Worm (Caenorhabditis elegans) whole organism, L4/young adult: ENCODE measurements around the gene rfth-1.

ENCODE experiments used
- W03F9.2 ChIP-seq: fragments of 150-350 bp; optimal IDR thresholded peaks from 2 replicates; lab custom pipeline; 2014; ENCODE audit warnings: missing biosample characterization, missing genetic modification characterization
- dao-5 ChIP-seq: sonication (generic microtip); optimal IDR thresholded peaks from 2 replicates; lab custom pipeline; 2016; ENCODE audit warnings: missing genotype, missing genetic modification characterization, moderate library complexity, missing compliant biosample characterization
- him-1 ChIP-seq: sonication (generic microtip); optimal IDR thresholded peaks from 2 replicates; lab custom pipeline; 2016; ENCODE audit warnings: missing genotype, missing genetic modification reagents, missing genetic modification characterization, missing compliant biosample characterization

rfth-1 gene

ce11 chrIV:4511259-4511890, at the start of gene rfth-1, which contains the start of gene ZK180.8:
Gene rfth-1, minus strand, starts transcription at chrIV:4511309.
Gene ZK180.8, minus strand, starts transcription at chrIV:4511724.
- TF ChIP-seq W03F9.2 (tag; lab: Kevin White, UChicago) (no peak), dao-5 (tag; lab: Kevin White, UChicago) (no peak), him-1 (tag; lab: Kevin White, UChicago) (no peak)

ce11 chrIV:4559160-4559559, 48.1 kb upstream of the rfth-1 start:
- no peak for TF ChIP-seq dao-5 (tag; lab: Kevin White, UChicago)
- TF ChIP-seq W03F9.2 (tag; lab: Kevin White, UChicago), result no peak
- no peak for TF ChIP-seq him-1 (tag; lab: Kevin White, UChicago)

- TF ChIP-seq him-1 (tag; lab: Kevin White, UChicago), result no peak
- no peak for TF ChIP-seq dao-5 (tag; lab: Kevin White, UChicago)
- no peak for TF ChIP-seq W03F9.2 (tag; lab: Kevin White, UChicago)
These were observed 46.6 kb upstream of the rfth-1 start for ce11 chrIV:4557731-4558130.

ce11 chrIV:4557130-4557529, 46.0 kb upstream of the rfth-1 start:
- TF ChIP-seq W03F9.2 (tag; lab: Kevin White, UChicago) (no peak), dao-5 (tag; lab: Kevin White, UChicago) (no peak), him-1 (tag; lab: Kevin White, UChicago) (no peak)

- TF ChIP-seq dao-5 (tag; lab: Kevin White, UChicago) (no peak), him-1 (tag; lab: Kevin White, UChicago) (no peak), W03F9.2 (tag; lab: Kevin White, UChicago) (no peak)
These were observed 40.5 kb upstream of the rfth-1 start for ce11 chrIV:4551562-4551961.

ce11 chrIV:4548253-4548652, 37.1 kb upstream of the rfth-1 start, which contains the start of gene ZK185.1:
Gene ZK185.1, plus strand, starts transcription at chrIV:4548553.
- no peak for TF ChIP-seq dao-5 (tag; lab: Kevin White, UChicago)
- no peak for TF ChIP-seq W03F9.2 (tag; lab: Kevin White, UChicago)
- no peak for TF ChIP-seq him-1 (tag; lab: Kevin White, UChicago)

- no peak for TF ChIP-seq dao-5 (tag; lab: Kevin White, UChicago)
- no peak for TF ChIP-seq W03F9.2 (tag; lab: Kevin White, UChicago)
- TF ChIP-seq him-1 (tag; lab: Kevin White, UChicago), result no peak
These were observed 34.7 kb upstream of the rfth-1 start, which contains the start of gene ZK185.5 for ce11 chrIV:4545818-4546217. Gene ZK185.5, minus strand, starts transcription at chrIV:4545918.

ce11 chrIV:4544215-4544614, 33.1 kb upstream of the rfth-1 start:
- TF ChIP-seq him-1 (tag; lab: Kevin White, UChicago) (no peak), W03F9.2 (tag; lab: Kevin White, UChicago) (peak; percentile 5)

- TF ChIP-seq dao-5 (tag; lab: Kevin White, UChicago) (no peak), W03F9.2 (tag; lab: Kevin White, UChicago) (no peak)
These were observed 31.9 kb upstream of the rfth-1 start for ce11 chrIV:4542972-4543371.

- no peak for TF ChIP-seq dao-5 (tag; lab: Kevin White, UChicago)
These were observed 30.1 kb upstream of the rfth-1 start for ce11 chrIV:4541195-4541594.

- TF ChIP-seq him-1 (tag; lab: Kevin White, UChicago) (no peak), W03F9.2 (tag; lab: Kevin White, UChicago) (no peak), dao-5 (tag; lab: Kevin White, UChicago) (no peak)
These were observed 27.6 kb upstream of the rfth-1 start for ce11 chrIV:4538672-4539071.

ce11 chrIV:4536247-4536646, 25.1 kb upstream of the rfth-1 start, which contains the start of gene ZK185.2:
Gene ZK185.2, plus strand, starts transcription at chrIV:4536547.
- TF ChIP-seq W03F9.2 (tag; lab: Kevin White, UChicago) (no peak), him-1 (tag; lab: Kevin White, UChicago) (no peak), dao-5 (tag; lab: Kevin White, UChicago) (no peak)

ce11 chrIV:4533025-4533424, 21.9 kb upstream of the rfth-1 start, which contains the start of gene ZK185.4:
Gene ZK185.4, minus strand, starts transcription at chrIV:4533125.
- TF ChIP-seq dao-5 (tag; lab: Kevin White, UChicago), result no peak
- no peak for TF ChIP-seq him-1 (tag; lab: Kevin White, UChicago)
- no peak for TF ChIP-seq W03F9.2 (tag; lab: Kevin White, UChicago)

- no peak for TF ChIP-seq him-1 (tag; lab: Kevin White, UChicago)
- no peak for TF ChIP-seq dao-5 (tag; lab: Kevin White, UChicago)
- no peak for TF ChIP-seq W03F9.2 (tag; lab: Kevin White, UChicago)
These were observed 19.1 kb upstream of the rfth-1 start, which contains the start of gene ZK185.3 for ce11 chrIV:4530170-4530569. Gene ZK185.3, minus strand, starts transcription at chrIV:4530432.
